Worm (Caenorhabditis elegans) whole organism, L1 larva: ENCODE data around the gene ceh-74.

Experiments used
- elt-3 ChIP-seq, 6 experiments: fragments of 150-350 bp in 1 of 6; sonication (generic microtip); optimal IDR thresholded peaks; 2 replicates each; lab custom pipeline; 2017 to 2018; ENCODE audit warnings: missing biosample characterization in 6 of 6, missing genetic modification characterization in 6 of 6, inconsistent platforms in 1 of 6
- fos-1 ChIP-seq: fragments of 150-350 bp; optimal IDR thresholded peaks from 2 replicates; lab custom pipeline; 2014; ENCODE audit warnings: missing biosample characterization, missing genetic modification characterization
- lin-14 ChIP-seq: fragments of 200-800 bp; sonication (Bioruptor generic); optimal IDR thresholded peaks from 2 replicates; lab custom pipeline; 2018; ENCODE audit warnings: mild to moderate bottlenecking, missing genetic modification characterization, moderate library complexity, missing compliant biosample characterization
- nhr-84 ChIP-seq: sonication (generic microtip); optimal IDR thresholded peaks from 2 replicates; lab custom pipeline; 2017; ENCODE audit warnings: missing biosample characterization, missing genetic modification characterization
- skn-1 ChIP-seq: fragments of 150-350 bp; optimal IDR thresholded peaks from 2 replicates; lab custom pipeline; 2014; ENCODE audit warnings: missing biosample characterization, missing genetic modification characterization
- snpc-4 ChIP-seq: fragments of 150-350 bp; optimal IDR thresholded peaks from 2 replicates; lab custom pipeline; 2014; ENCODE audit warnings: missing biosample characterization, missing genetic modification characterization

DNA sequence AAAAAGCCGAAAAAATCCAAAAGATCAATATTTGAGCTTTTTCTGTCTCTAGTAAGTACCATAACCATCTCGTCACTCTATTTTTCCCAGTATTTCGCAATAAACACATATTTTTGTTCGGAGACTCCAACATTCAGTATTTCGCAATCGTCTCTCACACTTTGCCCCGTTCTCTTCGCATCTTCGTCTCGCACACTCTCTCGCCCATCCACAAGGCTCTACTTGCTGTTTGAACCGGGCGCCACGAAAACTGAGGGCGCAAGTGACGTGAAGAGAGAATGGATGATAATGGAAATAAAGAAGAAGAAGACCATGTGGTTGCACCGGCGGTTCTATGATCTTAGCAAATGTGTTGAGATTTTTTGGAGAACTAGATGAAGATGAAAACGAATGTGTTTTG, 22.2 kb downstream of the ceh-74 start:
- TF ChIP-seq fos-1 = peak; percentile 64
- TF ChIP-seq snpc-4 (tag; lab: Kevin White, UChicago) = peak; percentile 87
- TF ChIP-seq lin-14 (GFP tag; lab: Kevin White, UChicago) = peak; percentile 99
- peak; percentile 98 for TF ChIP-seq skn-1
- no peak for TF ChIP-seq nhr-84 (tag; lab: Kevin White, UChicago)
- TF ChIP-seq elt-3 (tag; optimal IDR thresholded peaks at IDR 0.05; lab: Kevin White, UChicago) = peak in 3 of 6 experiments; percentile 56 to 92 (median 67)
